Worm (Caenorhabditis elegans) whole organism, late embryonic: ENCODE data around the gene M04B2.4.

Experiments used
- ama-1 ChIP-seq: fragments of 150-350 bp; optimal IDR thresholded peaks from 2 replicates; lab custom pipeline; 2014
- ceh-2 ChIP-seq: sonication (generic microtip); optimal IDR thresholded peaks from 2 replicates; lab custom pipeline; 2016; ENCODE audit warnings: missing genotype, missing genetic modification characterization, missing compliant biosample characterization
- dmd-4 ChIP-seq: sonication (generic microtip); optimal IDR thresholded peaks from 2 replicates; lab custom pipeline; 2016; ENCODE audit warnings: borderline replicate concordance, missing genetic modification characterization, missing compliant biosample characterization
- fax-1 ChIP-seq: sonication (generic microtip); optimal IDR thresholded peaks from 2 replicates; lab custom pipeline; 2016; ENCODE audit warnings: missing genotype, missing genetic modification characterization, missing compliant biosample characterization
- fkh-10 ChIP-seq: fragments of 150-350 bp; optimal IDR thresholded peaks from 2 replicates; lab custom pipeline; 2014; ENCODE audit warnings: missing biosample characterization, missing genetic modification reagents, missing genetic modification characterization
- hlh-13 ChIP-seq: fragments of 200-800 bp; sonication (Bioruptor generic); optimal IDR thresholded peaks from 2 replicates; lab custom pipeline; 2018; ENCODE audit warnings: mild to moderate bottlenecking, missing genetic modification characterization, missing compliant biosample characterization
- lin-11 ChIP-seq: fragments of 200-800 bp; sonication (Bioruptor generic); optimal IDR thresholded peaks from 2 replicates; lab custom pipeline; 2018; ENCODE audit warnings: mild to moderate bottlenecking, missing genetic modification characterization, missing compliant biosample characterization
- mec-3 ChIP-seq: sonication (generic microtip); optimal IDR thresholded peaks from 2 replicates; lab custom pipeline; 2016; ENCODE audit warnings: borderline replicate concordance, missing genetic modification characterization, missing compliant biosample characterization
- nhr-232 ChIP-seq: sonication (generic microtip); optimal IDR thresholded peaks from 2 replicates; lab custom pipeline; 2016; ENCODE audit warnings: missing genetic modification characterization, missing compliant biosample characterization
- pag-3 ChIP-seq: sonication (generic microtip); optimal IDR thresholded peaks from 2 replicates; lab custom pipeline; 2016; ENCODE audit warnings: missing compliant biosample characterization, missing genetic modification characterization, borderline replicate concordance
- pha-2 ChIP-seq: sonication (generic microtip); optimal IDR thresholded peaks from 2 replicates; lab custom pipeline; 2017; ENCODE audit warnings: mild to moderate bottlenecking, missing genetic modification characterization, missing compliant biosample characterization
- sox-4 ChIP-seq: sonication (generic microtip); optimal IDR thresholded peaks from 2 replicates; lab custom pipeline; 2017; ENCODE audit warnings: mild to moderate bottlenecking, missing genetic modification characterization, inconsistent platforms, missing compliant biosample characterization
- zip-5 ChIP-seq: sonication (generic microtip); optimal IDR thresholded peaks from 2 replicates; lab custom pipeline; 2016; ENCODE audit warnings: missing genetic modification characterization, missing compliant biosample characterization

DNA sequence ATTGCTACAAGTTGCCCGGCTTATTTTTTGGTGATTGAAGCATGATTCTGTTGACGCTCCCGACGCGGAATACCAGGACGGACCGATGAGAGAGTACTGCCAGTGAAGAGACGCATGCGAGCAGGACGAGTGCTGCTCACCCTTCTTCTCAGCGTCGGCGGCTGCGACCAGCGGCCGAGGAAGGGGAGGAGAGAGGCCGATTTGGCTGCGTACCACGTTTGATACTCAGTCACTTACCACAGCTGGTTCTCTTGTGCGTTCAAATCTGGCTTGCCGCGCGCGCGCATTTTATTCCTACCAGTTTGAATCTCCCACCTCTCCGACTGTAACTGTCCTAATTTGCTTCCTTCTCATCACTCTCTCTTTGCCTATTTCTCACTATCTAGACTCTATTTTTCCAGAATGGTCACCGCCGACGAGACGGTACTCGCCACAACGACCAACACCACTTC, 3.4 kb upstream of the M04B2.4 start, which contains the start of gene mep-1:
- TF ChIP-seq dmd-4 (tag; lab: Kevin White, UChicago): peak; percentile 55
- no peak for TF ChIP-seq lin-11
- TF ChIP-seq mec-3 (tag; lab: Kevin White, UChicago): no peak
- no peak for TF ChIP-seq zip-5 (tag; lab: Kevin White, UChicago)
- no peak for TF ChIP-seq pha-2 (tag; lab: Kevin White, UChicago)
- TF ChIP-seq pag-3 (tag; lab: Kevin White, UChicago): no peak
- no peak for TF ChIP-seq hlh-13
- TF ChIP-seq fax-1 (tag; lab: Kevin White, UChicago): no peak
- no peak for TF ChIP-seq fkh-10 (GFP tag; lab: Kevin White, UChicago)
- TF ChIP-seq nhr-232 (tag; lab: Kevin White, UChicago): no peak
- TF ChIP-seq sox-4 (tag; lab: Kevin White, UChicago): no peak
- TF ChIP-seq ama-1 (lab: Kevin White, UChicago): no peak
- no peak for TF ChIP-seq ceh-2 (tag; lab: Kevin White, UChicago)
